Worm (Caenorhabditis elegans) whole organism, L4 larva: Measurements from ENCODE around the gene F54C8.7.

Source experiments
- D1046.2 ChIP-seq: fragments of 200-800 bp; sonication (Bioruptor generic); IDR thresholded peaks from 2 replicates; pipeline ENCODE4 v1.3.6; 2022; ENCODE audit warnings: missing genetic modification characterization, missing compliant biosample characterization
- F44E2.7 ChIP-seq: fragments of 200-800 bp; sonication (Bioruptor generic); IDR thresholded peaks from 2 replicates; pipeline ENCODE4 v2.1.2; 2022; ENCODE audit warnings: missing genetic modification characterization, missing compliant biosample characterization
- F49E8.2 ChIP-seq: sonication (generic microtip); optimal IDR thresholded peaks from 2 replicates; lab custom pipeline; 2016; ENCODE audit warnings: missing compliant biosample characterization, mild to moderate bottlenecking, missing genetic modification characterization, borderline replicate concordance
- T26A8.4 ChIP-seq: fragments of 200-800 bp; sonication (Bioruptor generic); IDR thresholded peaks from 2 replicates; pipeline ENCODE4 v1.3.6; 2022; ENCODE audit warnings: missing genetic modification characterization, missing compliant biosample characterization
- Y5F2A.4 ChIP-seq: fragments of 200-800 bp; sonication (Bioruptor generic); optimal IDR thresholded peaks from 2 replicates; lab custom pipeline; 2018; ENCODE audit warnings: mild to moderate bottlenecking, missing genetic modification characterization, missing compliant biosample characterization
- Y75B8A.6 ChIP-seq: fragments of 200-800 bp; sonication (Bioruptor generic); IDR thresholded peaks from 2 replicates; pipeline ENCODE4 v1.3.6; 2022; ENCODE audit warnings: missing genetic modification reagents, missing genetic modification characterization, missing compliant biosample characterization
- ZK337.2 ChIP-seq: fragments of 200-800 bp; sonication (Bioruptor generic); IDR thresholded peaks from 2 replicates; pipeline ENCODE4 v1.3.6; 2022; ENCODE audit warnings: missing genetic modification reagents, missing genetic modification characterization, missing compliant biosample characterization
- aly-2 ChIP-seq: sonication (generic microtip); optimal IDR thresholded peaks from 2 replicates; lab custom pipeline; 2018; ENCODE audit warnings: missing biosample characterization, missing genetic modification characterization
- attf-4 ChIP-seq: sonication (generic microtip); optimal IDR thresholded peaks from 3 replicates; lab custom pipeline; 2017; ENCODE audit warnings: missing biosample characterization, missing genetic modification characterization
- ceh-20 ChIP-seq: fragments of 200-800 bp; sonication (Bioruptor generic); IDR thresholded peaks from 2 replicates; pipeline ENCODE4 v1.3.6; 2022; ENCODE audit warnings: missing genetic modification reagents, missing genetic modification characterization, missing compliant biosample characterization
- ceh-32 ChIP-seq: sonication (generic microtip); optimal IDR thresholded peaks from 2 replicates; lab custom pipeline; 2016; ENCODE audit warnings: mild to moderate bottlenecking, missing genetic modification characterization, missing compliant biosample characterization; ENCODE audit not compliant: poor library complexity
- ces-1 ChIP-seq: fragments of 150-350 bp; sonication (generic microtip); optimal IDR thresholded peaks from 4 replicates; lab custom pipeline; 2014; ENCODE audit warnings: missing biosample characterization, missing genetic modification reagents, missing genetic modification characterization
- cey-2 ChIP-seq: sonication (generic microtip); optimal IDR thresholded peaks from 3 replicates; lab custom pipeline; 2017; ENCODE audit warnings: missing genetic modification characterization, mild to moderate bottlenecking, missing compliant biosample characterization, antibody characterized with exemption, borderline replicate concordance; ENCODE audit not compliant: insufficient read depth
- daf-16 ChIP-seq, 3 experiments: sonication (generic microtip); optimal IDR thresholded peaks; 2 replicates each; lab custom pipeline; 2016 to 2017; ENCODE audit warnings: missing genetic modification characterization in 3 of 3, missing genetic modification reagents in 3 of 3, mild to moderate bottlenecking in 2 of 3, missing compliant biosample characterization in 2 of 3, missing biosample characterization in 1 of 3, moderate library complexity in 1 of 3
- daf-19 ChIP-seq: fragments of 200-800 bp; sonication (Bioruptor generic); conservative IDR thresholded peaks from 2 replicates; pipeline ENCODE4 v1.3.6; 2022; ENCODE audit warnings: missing genetic modification characterization, missing compliant biosample characterization
- dmd-8 ChIP-seq: fragments of 200-800 bp; sonication (Bioruptor generic); IDR thresholded peaks from 2 replicates; pipeline ENCODE4 v1.3.6; 2022; ENCODE audit warnings: missing genetic modification characterization, missing compliant biosample characterization
- dmd-9 ChIP-seq: fragments of 200-800 bp; sonication (Bioruptor generic); IDR thresholded peaks from 2 replicates; pipeline ENCODE4 v1.3.6; 2022; ENCODE audit warnings: missing genetic modification reagents, missing genetic modification characterization, missing compliant biosample characterization
- dpl-1 ChIP-seq: fragments of 150-350 bp; optimal IDR thresholded peaks from 2 replicates; lab custom pipeline; 2014; ENCODE audit warnings: missing biosample characterization, missing genetic modification reagents, missing genetic modification characterization
- gei-8 ChIP-seq: fragments of 200-800 bp; sonication (Bioruptor generic); optimal IDR thresholded peaks from 2 replicates; lab custom pipeline; 2018; ENCODE audit warnings: mild to moderate bottlenecking, missing genetic modification characterization, missing compliant biosample characterization
- hlh-11 ChIP-seq: fragments of 200-800 bp; sonication (Bioruptor generic); optimal IDR thresholded peaks from 2 replicates; lab custom pipeline; 2018; ENCODE audit warnings: mild to moderate bottlenecking, missing genetic modification characterization, missing compliant biosample characterization
- hlh-30 ChIP-seq: sonication (generic microtip); optimal IDR thresholded peaks from 2 replicates; lab custom pipeline; 2017; ENCODE audit warnings: antibody characterized with exemption, mild to moderate bottlenecking, missing genetic modification characterization, missing compliant biosample characterization; ENCODE audit not compliant: insufficient read depth
- jun-1 ChIP-seq: fragments of 150-350 bp; optimal IDR thresholded peaks from 2 replicates; lab custom pipeline; 2014; ENCODE audit warnings: missing biosample characterization, missing genetic modification reagents, missing genetic modification characterization
- lim-7 ChIP-seq: fragments of 200-800 bp; sonication (Bioruptor generic); IDR thresholded peaks from 2 replicates; pipeline ENCODE4 v1.3.6; 2022; ENCODE audit warnings: missing genetic modification characterization, missing compliant biosample characterization
- lin-1 ChIP-seq: fragments of 200-800 bp; sonication (Bioruptor generic); IDR thresholded peaks from 2 replicates; pipeline ENCODE4 v1.3.6; 2022; ENCODE audit warnings: missing genetic modification reagents, missing genetic modification characterization, missing compliant biosample characterization
- lsy-2 ChIP-seq, 2 experiments: fragments of 150-350 bp in 1 of 2; sonication (generic microtip) in 1 of 2; optimal IDR thresholded peaks; 2 replicates each; lab custom pipeline; 2014 to 2017; ENCODE audit warnings: missing biosample characterization in 2 of 2, missing genetic modification characterization in 2 of 2
- madf-5 ChIP-seq, 2 experiments: fragments of 200-800 bp; sonication (Bioruptor generic); IDR thresholded peaks; 2 replicates each; pipeline ENCODE4 v1.3.6; 2022; ENCODE audit warnings: missing compliant biosample characterization in 2 of 2, missing genetic modification characterization in 2 of 2
- madf-9 ChIP-seq: fragments of 200-800 bp; sonication (Bioruptor generic); conservative IDR thresholded peaks from 2 replicates; pipeline ENCODE4 v1.3.6; 2022; ENCODE audit warnings: missing genetic modification reagents, missing genetic modification characterization, missing compliant biosample characterization
- mdl-1 ChIP-seq, 2 experiments: fragments of 150-350 bp in 1 of 2; sonication (generic microtip) in 1 of 2; optimal IDR thresholded peaks; 2 replicates each; lab custom pipeline; 2014 to 2017; ENCODE audit warnings: missing biosample characterization in 2 of 2, missing genetic modification characterization in 2 of 2
- mdt-29 ChIP-seq: fragments of 200-800 bp; sonication (Bioruptor generic); IDR thresholded peaks from 2 replicates; pipeline ENCODE4 v1.3.6; 2022; ENCODE audit warnings: missing genetic modification reagents, missing genetic modification characterization, missing compliant biosample characterization
- mep-1 ChIP-seq: fragments of 150-350 bp; sonication (generic microtip); optimal IDR thresholded peaks from 3 replicates; lab custom pipeline; 2014; ENCODE audit warnings: missing biosample characterization, missing genetic modification characterization
- nhr-11 ChIP-seq: fragments of 150-350 bp; optimal IDR thresholded peaks from 2 replicates; lab custom pipeline; 2014; ENCODE audit warnings: missing biosample characterization, missing genetic modification characterization
- nhr-237 ChIP-seq: sonication (generic microtip); optimal IDR thresholded peaks from 2 replicates; lab custom pipeline; 2017; ENCODE audit warnings: missing biosample characterization, missing genetic modification characterization
- nhr-25 ChIP-seq: sonication (generic microtip); optimal IDR thresholded peaks from 2 replicates; lab custom pipeline; 2017; ENCODE audit warnings: missing genetic modification characterization, mild to moderate bottlenecking, missing compliant biosample characterization, antibody characterized with exemption, moderate library complexity, borderline replicate concordance; ENCODE audit not compliant: insufficient read depth
- nhr-48 ChIP-seq: sonication (generic microtip); optimal IDR thresholded peaks from 2 replicates; lab custom pipeline; 2016; ENCODE audit warnings: mild to moderate bottlenecking, missing genetic modification characterization, missing compliant biosample characterization
- nhr-6 ChIP-seq: fragments of 150-350 bp; optimal IDR thresholded peaks from 2 replicates; lab custom pipeline; 2014; ENCODE audit warnings: missing biosample characterization, missing genetic modification characterization
- nhr-76 ChIP-seq: fragments of 150-350 bp; optimal IDR thresholded peaks from 2 replicates; lab custom pipeline; 2014; ENCODE audit warnings: missing biosample characterization, missing genetic modification characterization
- nhr-77 ChIP-seq: fragments of 150-350 bp; optimal IDR thresholded peaks from 2 replicates; lab custom pipeline; 2014; ENCODE audit warnings: missing biosample characterization, missing genetic modification characterization
- saeg-2 ChIP-seq: fragments of 200-800 bp; sonication (Bioruptor generic); IDR thresholded peaks from 2 replicates; pipeline ENCODE4 v1.3.6; 2022; ENCODE audit warnings: missing genetic modification reagents, missing genetic modification characterization, missing compliant biosample characterization
- snpc-4 ChIP-seq: fragments of 150-350 bp; optimal IDR thresholded peaks from 2 replicates; lab custom pipeline; 2014; ENCODE audit warnings: missing biosample characterization, missing genetic modification characterization
- spr-3 ChIP-seq: fragments of 200-800 bp; sonication (Bioruptor generic); optimal IDR thresholded peaks from 2 replicates; lab custom pipeline; 2018; ENCODE audit warnings: mild to moderate bottlenecking, missing genetic modification characterization, missing compliant biosample characterization
- tag-97 ChIP-seq: fragments of 200-800 bp; sonication (Bioruptor generic); IDR thresholded peaks from 2 replicates; pipeline ENCODE4 v1.3.6; 2022; ENCODE audit warnings: missing genetic modification characterization, missing compliant biosample characterization
- tra-1 ChIP-seq: fragments of 200-800 bp; sonication (Bioruptor generic); IDR thresholded peaks from 2 replicates; pipeline ENCODE4 v1.3.6; 2022; ENCODE audit warnings: missing genetic modification reagents, missing genetic modification characterization, missing compliant biosample characterization
- unc-130 ChIP-seq: sonication (generic microtip); optimal IDR thresholded peaks from 2 replicates; lab custom pipeline; 2016; ENCODE audit warnings: missing genetic modification reagents, missing genetic modification characterization, missing compliant biosample characterization
- unc-39 ChIP-seq: sonication (generic microtip); optimal IDR thresholded peaks from 2 replicates; lab custom pipeline; 2017; ENCODE audit warnings: missing biosample characterization, missing genetic modification characterization
- unc-62 ChIP-seq, 3 experiments: fragments of 150-350 bp in 1 of 3; sonication (generic microtip); optimal IDR thresholded peaks in 2 of 3; peaks in 1 of 3; 1 replicate in 1 of 3; 2 replicates in 2 of 3; lab custom pipeline; 2014 to 2017; ENCODE audit warnings: missing biosample characterization in 3 of 3, missing genetic modification characterization in 3 of 3, missing genetic modification reagents in 3 of 3, missing genotype in 1 of 3
- zag-1 ChIP-seq: fragments of 150-350 bp; optimal IDR thresholded peaks from 2 replicates; lab custom pipeline; 2014; ENCODE audit warnings: missing biosample characterization, missing genetic modification characterization
- zfp-2 ChIP-seq: sonication (generic microtip); optimal IDR thresholded peaks from 2 replicates; lab custom pipeline; 2016; ENCODE audit warnings: mild to moderate bottlenecking, missing genetic modification characterization, missing compliant biosample characterization
- zfp-3 ChIP-seq: fragments of 200-800 bp; sonication (Bioruptor generic); conservative IDR thresholded peaks from 2 replicates; pipeline ENCODE4 v1.3.6; 2022; ENCODE audit warnings: missing genetic modification reagents, missing genetic modification characterization, missing compliant biosample characterization
- zip-2 ChIP-seq: fragments of 150-350 bp; optimal IDR thresholded peaks from 2 replicates; lab custom pipeline; 2014; ENCODE audit warnings: missing biosample characterization, missing genetic modification characterization
- ztf-11 ChIP-seq: fragments of 150-350 bp; optimal IDR thresholded peaks from 2 replicates; lab custom pipeline; 2014; ENCODE audit warnings: missing biosample characterization, missing genetic modification characterization
- ztf-7 ChIP-seq: fragments of 150-350 bp; optimal IDR thresholded peaks from 2 replicates; lab custom pipeline; 2014; ENCODE audit warnings: missing biosample characterization, missing genetic modification characterization

F54C8.7 gene

ce11 chrIII:9467095-9467494 is 13.2 kb upstream of the F54C8.7 start, which contains the start of gene baf-1 (continued):
- no peak for TF ChIP-seq unc-62 (GFP tag; optimal IDR thresholded peaks at IDR 0.05 in 1 of 2; lab: Kevin White, UChicago)
- TF ChIP-seq unc-62 (tag; optimal IDR thresholded peaks at IDR 0.05; lab: Kevin White, UChicago), result no peak
- peak; percentile 70 for TF ChIP-seq mep-1 (tag; lab: Kevin White, UChicago)
- TF ChIP-seq ztf-7, result no peak
- peak; percentile 32 for TF ChIP-seq hlh-11 (tag; lab: Kevin White, UChicago)
- TF ChIP-seq ZK337.2 (GFP tag; lab: Robert Waterston, UW), result no peak
- TF ChIP-seq dmd-8 (GFP tag; lab: Robert Waterston, UW), result no peak
- TF ChIP-seq daf-16 (GFP tag; optimal IDR thresholded peaks at IDR 0.05; lab: Kevin White, UChicago), result no peak
- TF ChIP-seq daf-16 (tag; optimal IDR thresholded peaks at IDR 0.05; lab: Kevin White, UChicago), result peak; percentile 39
- peak; percentile 57 for TF ChIP-seq unc-130 (GFP tag; lab: Kevin White, UChicago)
- TF ChIP-seq dpl-1 (GFP tag; lab: Kevin White, UChicago), result peak; percentile 70
- peak; percentile 59 for TF ChIP-seq nhr-6
- no peak for TF ChIP-seq ces-1 (GFP tag; lab: Kevin White, UChicago)
- TF ChIP-seq hlh-30 (tag; lab: Kevin White, UChicago), result peak; percentile 32
- TF ChIP-seq ceh-20 (GFP tag; lab: Robert Waterston, UW), result no peak
- no peak for TF ChIP-seq Y5F2A.4
- TF ChIP-seq gei-8 (GFP tag; lab: Kevin White, UChicago), result no peak
- TF ChIP-seq F49E8.2 (tag; lab: Kevin White, UChicago), result no peak
- TF ChIP-seq F44E2.7 (GFP tag; lab: Robert Waterston, UW), result no peak
- no peak for TF ChIP-seq mdt-29
- no peak for TF ChIP-seq madf-5 (GFP tag; IDR thresholded peaks at IDR 0.05; lab: Robert Waterston, UW)
- TF ChIP-seq zip-2 (tag; lab: Kevin White, UChicago), result no peak
- no peak for TF ChIP-seq tag-97 (GFP tag; lab: Robert Waterston, UW)
- TF ChIP-seq aly-2, result no peak
- no peak for TF ChIP-seq nhr-25 (tag; lab: Kevin White, UChicago)
- no peak for TF ChIP-seq lim-7 (GFP tag; lab: Robert Waterston, UW)
- no peak for TF ChIP-seq nhr-48 (tag; lab: Kevin White, UChicago)
- TF ChIP-seq nhr-11 (tag; lab: Kevin White, UChicago), result no peak
- TF ChIP-seq nhr-77, result peak; percentile 60
- no peak for TF ChIP-seq snpc-4 (tag; lab: Kevin White, UChicago)
- TF ChIP-seq zag-1 (tag; lab: Kevin White, UChicago), result no peak
- TF ChIP-seq saeg-2 (GFP tag; lab: Robert Waterston, UW), result no peak
- TF ChIP-seq Y75B8A.6 (GFP tag; lab: Robert Waterston, UW), result no peak
- TF ChIP-seq mdl-1 (tag; optimal IDR thresholded peaks at IDR 0.05; lab: Kevin White, UChicago), result no peak
- no peak for TF ChIP-seq daf-19 (GFP tag; lab: Robert Waterston, UW)
- peak; percentile 31; the same call in 1 of the 2 replicates for TF ChIP-seq zfp-3 (GFP tag; lab: Robert Waterston, UW)
- no peak for TF ChIP-seq ztf-11 (tag; lab: Kevin White, UChicago)
- no peak for TF ChIP-seq cey-2 (tag; lab: Kevin White, UChicago)
- no peak for TF ChIP-seq tra-1
- TF ChIP-seq nhr-237 (tag; lab: Kevin White, UChicago), result no peak
- TF ChIP-seq madf-9 (GFP tag; lab: Robert Waterston, UW), result no peak
- no peak for TF ChIP-seq nhr-76 (tag; lab: Kevin White, UChicago)
- TF ChIP-seq T26A8.4 (GFP tag; lab: Robert Waterston, UW), result no peak
- TF ChIP-seq D1046.2 (GFP tag; lab: Robert Waterston, UW), result no peak
- no peak for TF ChIP-seq zfp-2 (tag; lab: Kevin White, UChicago)
- TF ChIP-seq lsy-2 (tag; optimal IDR thresholded peaks at IDR 0.05; lab: Kevin White, UChicago), result peak in 1 of 2 experiments; percentile 78
- no peak for TF ChIP-seq dmd-9 (GFP tag; lab: Robert Waterston, UW)
- no peak for TF ChIP-seq attf-4
- no peak for TF ChIP-seq jun-1
- no peak for TF ChIP-seq lin-1 (GFP tag; lab: Robert Waterston, UW)
- TF ChIP-seq unc-39 (tag; lab: Kevin White, UChicago), result no peak
- TF ChIP-seq ceh-32 (tag; lab: Kevin White, UChicago), result no peak
- no peak for TF ChIP-seq spr-3 (GFP tag; lab: Kevin White, UChicago)
